Fruit fly (Drosophila melanogaster) whole organism, embryonic: Measurements from ENCODE around the gene CG3277.

Source experiments
- Blimp-1 ChIP-seq: fragments of 200-800 bp; sonication (Bioruptor generic); optimal IDR thresholded peaks from 3 replicates; lab custom pipeline; 2018; ENCODE audit warnings: missing biosample characterization, missing genetic modification characterization, mild to moderate bottlenecking, moderate library complexity, missing genetic modification reagents
- CG10321 ChIP-seq: fragments of 200-800 bp; sonication (Bioruptor generic); IDR thresholded peaks from 2 replicates; pipeline ENCODE4 v1.3.6; 2022; ENCODE audit warnings: missing biosample characterization, missing genetic modification characterization
- CG11723 ChIP-seq: fragments of 200-800 bp; sonication (Bioruptor generic); optimal IDR thresholded peaks from 2 replicates; lab custom pipeline; 2017; ENCODE audit warnings: missing biosample characterization, mild to moderate bottlenecking, missing genetic modification characterization
- CG13296 ChIP-seq: fragments of 200-800 bp; sonication (Bioruptor generic); optimal IDR thresholded peaks from 3 replicates; lab custom pipeline; 2018; ENCODE audit warnings: missing biosample characterization, mild to moderate bottlenecking, missing genetic modification characterization
- CG13775 ChIP-seq: fragments of 200-800 bp; sonication (Bioruptor generic); optimal IDR thresholded peaks from 3 replicates; lab custom pipeline; 2017; ENCODE audit warnings: missing biosample characterization, mild to moderate bottlenecking, missing genetic modification characterization
- CG15011 ChIP-seq: fragments of 200-800 bp; sonication (Bioruptor generic); optimal IDR thresholded peaks from 3 replicates; lab custom pipeline; 2018; ENCODE audit warnings: missing biosample characterization, mild to moderate bottlenecking, missing genetic modification characterization
- CG17328 ChIP-seq: fragments of 200-800 bp; sonication (Bioruptor generic); IDR thresholded peaks from 2 replicates; pipeline ENCODE4 v1.3.6; 2022; ENCODE audit warnings: missing biosample characterization, missing genetic modification characterization
- CG1832 ChIP-seq: fragments of 200-800 bp; sonication (Bioruptor generic); optimal IDR thresholded peaks from 2 replicates; lab custom pipeline; 2017; ENCODE audit warnings: missing biosample characterization, mild to moderate bottlenecking, missing genetic modification characterization, inconsistent platforms
- CG2129 ChIP-seq: fragments of 200-800 bp; sonication (Bioruptor generic); IDR thresholded peaks from 2 replicates; pipeline ENCODE4 v1.3.6; 2022; ENCODE audit warnings: missing biosample characterization, missing genetic modification characterization; ENCODE audit not compliant: partially characterized antibody
- CG31224 ChIP-seq: fragments of 200-800 bp; sonication (Bioruptor generic); IDR thresholded peaks from 2 replicates; pipeline ENCODE4 v1.3.6; 2022; ENCODE audit warnings: missing biosample characterization, missing genetic modification characterization
- CG32767 ChIP-seq: fragments of 200-800 bp; sonication (Bioruptor generic); IDR thresholded peaks from 2 replicates; pipeline ENCODE4 v1.3.6; 2022; ENCODE audit warnings: missing biosample characterization, missing genetic modification characterization
- CG7745 ChIP-seq: fragments of 200-800 bp; sonication (Bioruptor generic); optimal IDR thresholded peaks from 2 replicates; lab custom pipeline; 2018; ENCODE audit warnings: missing biosample characterization, mild to moderate bottlenecking, missing genetic modification characterization, moderate library complexity
- CG7928 ChIP-seq: fragments of 200-800 bp; sonication (Bioruptor generic); optimal IDR thresholded peaks from 2 replicates; lab custom pipeline; 2017; ENCODE audit warnings: missing biosample characterization, mild to moderate bottlenecking, missing genetic modification characterization
- CG8388 ChIP-seq: fragments of 200-800 bp; sonication (Bioruptor generic); optimal IDR thresholded peaks from 2 replicates; lab custom pipeline; 2019; ENCODE audit warnings: missing biosample characterization, mild to moderate bottlenecking, missing genetic modification characterization, moderate library complexity
- Deaf1 ChIP-seq: fragments of 200-800 bp; optimal IDR thresholded peaks from 3 replicates; lab custom pipeline; 2019; ENCODE audit warnings: missing biosample characterization, mild to moderate bottlenecking, missing genetic modification characterization, moderate library complexity
- HLH54F ChIP-seq: fragments of 200-800 bp; sonication (Bioruptor generic); optimal IDR thresholded peaks from 3 replicates; lab custom pipeline; 2016; ENCODE audit warnings: missing biosample characterization, missing genetic modification characterization
- HLHmδ ChIP-seq: fragments of 200-800 bp; sonication (Bioruptor generic); optimal IDR thresholded peaks from 2 replicates; lab custom pipeline; 2018; ENCODE audit warnings: missing biosample characterization, mild to moderate bottlenecking, missing genetic modification characterization, moderate library complexity
- Hr78 ChIP-seq, 2 experiments: fragments of 200-800 bp in 1 of 2; fragments of >200 bp in 1 of 2; sonication (Bioruptor generic) in 1 of 2; optimal IDR thresholded peaks; 2 replicates each; lab custom pipeline; 2017 to 2019; ENCODE audit warnings: missing biosample characterization in 2 of 2, missing genetic modification characterization in 2 of 2, mild to moderate bottlenecking in 1 of 2, moderate library complexity in 1 of 2
- Sry-β ChIP-seq: fragments of 200-800 bp; sonication (Bioruptor generic); optimal IDR thresholded peaks from 2 replicates; lab custom pipeline; 2018; ENCODE audit warnings: missing biosample characterization, mild to moderate bottlenecking, missing genetic modification characterization, moderate library complexity
- Xbp1 ChIP-seq: fragments of 200-800 bp; sonication (Bioruptor generic); optimal IDR thresholded peaks from 3 replicates; lab custom pipeline; 2016; ENCODE audit warnings: missing biosample characterization, mild to moderate bottlenecking, missing genetic modification characterization
- bab2 ChIP-seq: fragments of 200-800 bp; sonication (Bioruptor generic); optimal IDR thresholded peaks from 2 replicates; lab custom pipeline; 2016; ENCODE audit warnings: missing biosample characterization, missing genetic modification characterization
- bbx ChIP-seq: fragments of 200-800 bp; sonication (Bioruptor generic); IDR thresholded peaks from 2 replicates; pipeline ENCODE4 v1.3.6; 2022; ENCODE audit warnings: missing biosample characterization, missing genetic modification characterization; ENCODE audit not compliant: partially characterized antibody
- cg ChIP-seq: fragments of 200-800 bp; sonication (Bioruptor generic); optimal IDR thresholded peaks from 3 replicates; lab custom pipeline; 2019; ENCODE audit warnings: missing biosample characterization, mild to moderate bottlenecking, missing genetic modification characterization, moderate library complexity
- ci ChIP-seq: fragments of 200-800 bp; sonication (Bioruptor generic); IDR thresholded peaks from 3 replicates; pipeline ENCODE4 v1.3.6; 2022; ENCODE audit warnings: missing biosample characterization, missing genetic modification characterization
- crol ChIP-seq: fragments of 200-800 bp; sonication (Bioruptor generic); IDR thresholded peaks from 2 replicates; pipeline ENCODE4 v1.3.6; 2022; ENCODE audit warnings: missing biosample characterization, missing genetic modification characterization
- dm ChIP-seq: fragments of 200-800 bp; sonication (Bioruptor generic); optimal IDR thresholded peaks from 3 replicates; lab custom pipeline; 2016; ENCODE audit warnings: missing biosample characterization, missing genetic modification characterization
- fd3F ChIP-seq: fragments of 200-800 bp; sonication (Bioruptor generic); optimal IDR thresholded peaks from 2 replicates; lab custom pipeline; 2018; ENCODE audit warnings: missing biosample characterization, mild to moderate bottlenecking, missing genetic modification characterization, moderate library complexity
- fd64A ChIP-seq: fragments of 200-800 bp; sonication (Bioruptor generic); optimal IDR thresholded peaks from 3 replicates; lab custom pipeline; 2018; ENCODE audit warnings: missing biosample characterization, mild to moderate bottlenecking, missing genetic modification characterization
- gce ChIP-seq: fragments of 200-800 bp; sonication (Bioruptor generic); IDR thresholded peaks from 3 replicates; pipeline ENCODE4 v1.3.6; 2022; ENCODE audit warnings: missing biosample characterization, missing genetic modification characterization
- knrl ChIP-seq: fragments of 200-800 bp; sonication (Bioruptor generic); IDR thresholded peaks from 3 replicates; pipeline ENCODE4 v1.3.6; 2022; ENCODE audit warnings: missing biosample characterization, missing genetic modification characterization; ENCODE audit not compliant: partially characterized antibody
- lov ChIP-seq, 2 experiments: fragments of 200-800 bp in 1 of 2; fragments of >200 bp in 1 of 2; sonication (Bioruptor generic) in 1 of 2; IDR thresholded peaks in 1 of 2; optimal IDR thresholded peaks in 1 of 2; 2 replicates in 1 of 2; 3 replicates in 1 of 2; pipeline versions ENCODE4 v1.3.6 to Lab custom; 2017 to 2022; ENCODE audit warnings: missing biosample characterization in 1 of 2, missing genetic modification characterization in 1 of 2
- pan ChIP-seq, 4 experiments: fragments of >200 bp in 3 of 4; fragments of 200-800 bp in 1 of 4; sonication (Bioruptor generic) in 1 of 4; optimal IDR thresholded peaks in 3 of 4; IDR thresholded peaks in 1 of 4; 2 replicates each; pipeline versions ENCODE4 v1.3.6 to Lab custom; 2017 to 2022; ENCODE audit warnings: missing biosample characterization in 2 of 4, missing genetic modification characterization in 2 of 4, mixed read lengths in 1 of 4
- peb ChIP-seq: fragments of 200-800 bp; sonication (Bioruptor generic); IDR thresholded peaks from 2 replicates; pipeline ENCODE4 v1.3.6; 2022; ENCODE audit warnings: missing biosample characterization, missing genetic modification characterization
- ro ChIP-seq: fragments of 200-800 bp; sonication (Bioruptor generic); IDR thresholded peaks from 2 replicates; pipeline ENCODE4 v1.3.6; 2022; ENCODE audit warnings: missing biosample characterization, missing genetic modification characterization
- sob ChIP-seq: fragments of 200-800 bp; sonication (Bioruptor generic); IDR thresholded peaks from 2 replicates; pipeline ENCODE4 v1.3.6; 2022; ENCODE audit warnings: missing biosample characterization, missing genetic modification characterization
- sr ChIP-seq: fragments of 200-800 bp; sonication (Bioruptor generic); IDR thresholded peaks from 3 replicates; pipeline ENCODE4 v1.3.6; 2022; ENCODE audit warnings: missing biosample characterization, missing genetic modification characterization
- sug ChIP-seq: fragments of 200-800 bp; optimal IDR thresholded peaks from 2 replicates; lab custom pipeline; 2019; ENCODE audit warnings: missing biosample characterization, mild to moderate bottlenecking, missing genetic modification characterization, moderate library complexity
- tgo ChIP-seq: fragments of 200-800 bp; sonication (Bioruptor generic); IDR thresholded peaks from 3 replicates; pipeline ENCODE4 v1.3.6; 2022; ENCODE audit warnings: missing biosample characterization, missing genetic modification characterization
- tio ChIP-seq: fragments of 200-800 bp; sonication (Bioruptor generic); optimal IDR thresholded peaks from 2 replicates; lab custom pipeline; 2017; ENCODE audit warnings: missing biosample characterization, missing genetic modification characterization, inconsistent platforms
- tna ChIP-seq: fragments of 200-800 bp; sonication (Bioruptor generic); IDR thresholded peaks from 2 replicates; pipeline ENCODE4 v1.3.6; 2022; ENCODE audit warnings: missing biosample characterization, missing genetic modification characterization; ENCODE audit not compliant: partially characterized antibody
- unc-4 ChIP-seq: fragments of 200-800 bp; sonication (Bioruptor generic); IDR thresholded peaks from 2 replicates; pipeline ENCODE4 v1.3.6; 2022; ENCODE audit warnings: missing biosample characterization, missing genetic modification characterization; ENCODE audit not compliant: partially characterized antibody
- vvl ChIP-seq: fragments of 200-800 bp; sonication (Bioruptor generic); IDR thresholded peaks from 2 replicates; pipeline ENCODE4 v1.3.6; 2022; ENCODE audit warnings: missing biosample characterization, missing genetic modification characterization
- wek ChIP-seq: fragments of 200-800 bp; sonication (Bioruptor generic); optimal IDR thresholded peaks from 3 replicates; lab custom pipeline; 2018; ENCODE audit warnings: missing biosample characterization, mild to moderate bottlenecking, missing genetic modification characterization, moderate library complexity
- wor ChIP-seq: fragments of 200-800 bp; sonication (Bioruptor generic); IDR thresholded peaks from 2 replicates; pipeline ENCODE4 v1.3.6; 2022; ENCODE audit warnings: missing biosample characterization, missing genetic modification characterization
- z ChIP-seq: fragments of 200-800 bp; sonication (Bioruptor generic); IDR thresholded peaks from 3 replicates; pipeline ENCODE4 v1.3.6; 2022; ENCODE audit warnings: missing biosample characterization, missing genetic modification characterization
- zfh2 ChIP-seq: fragments of 200-800 bp; sonication (Bioruptor generic); optimal IDR thresholded peaks from 2 replicates; lab custom pipeline; 2016; ENCODE audit warnings: missing biosample characterization, missing genetic modification characterization

Gene CG3277

DNA sequence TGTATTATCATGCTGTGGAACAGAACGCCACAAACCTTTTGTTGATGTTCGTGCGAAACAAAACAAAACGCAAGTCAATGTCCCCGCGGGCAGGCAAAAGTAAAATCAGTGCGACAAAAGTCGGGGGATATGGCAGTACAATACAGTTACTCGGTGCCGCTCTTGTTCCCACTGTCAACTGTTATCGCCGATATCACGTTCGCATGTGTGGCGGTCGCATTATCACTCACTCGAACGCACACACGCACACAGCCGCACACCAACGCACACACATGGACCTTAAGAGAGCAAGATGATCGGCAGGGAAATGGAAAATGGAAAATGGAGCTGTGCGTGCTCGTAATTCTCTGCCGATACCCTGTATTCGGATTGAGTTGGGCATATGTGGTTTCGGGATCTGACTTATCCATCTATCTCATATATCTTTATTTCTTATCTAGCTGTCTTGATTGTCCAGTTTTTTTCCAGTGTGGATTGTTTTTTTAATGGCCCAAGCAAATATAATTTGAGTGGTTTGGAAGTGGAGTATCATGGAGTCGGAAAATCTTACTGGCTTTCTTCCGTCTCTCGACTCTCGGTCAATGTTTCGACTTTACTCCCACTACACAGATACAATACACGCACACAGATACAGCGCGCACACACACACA, 34.8 kb downstream of the CG3277 start (continued):
- TF ChIP-seq ro (peak; percentile 66; the same call in 1 of the 2 replicates), unc-4 (GFP tag; lab: Robert Waterston, UW) (no peak), sob (GFP tag; lab: Robert Waterston, UW) (peak; percentile 48; the same call in 1 of the 2 replicates), CG8388 (GFP tag; lab: Kevin White, UChicago) (peak; percentile 88), CG17328 (GFP tag; lab: Robert Waterston, UW) (peak; percentile 91), HLH54F (peak; percentile 9), CG7928 (no peak), Xbp1 (peak; percentile 80), Sry-β (GFP tag; lab: Kevin White, UChicago) (peak; percentile 24), fd64A (GFP tag; lab: Kevin White, UChicago) (peak; percentile 72), CG11723 (GFP tag; lab: Kevin White, UChicago) (peak; percentile 45), CG15011 (GFP tag; lab: Kevin White, UChicago) (no peak), peb (GFP tag; lab: Robert Waterston, UW) (peak; percentile 80), fd3F (GFP tag; lab: Kevin White, UChicago) (no peak), tna (GFP tag; lab: Robert Waterston, UW) (no peak)

DNA sequence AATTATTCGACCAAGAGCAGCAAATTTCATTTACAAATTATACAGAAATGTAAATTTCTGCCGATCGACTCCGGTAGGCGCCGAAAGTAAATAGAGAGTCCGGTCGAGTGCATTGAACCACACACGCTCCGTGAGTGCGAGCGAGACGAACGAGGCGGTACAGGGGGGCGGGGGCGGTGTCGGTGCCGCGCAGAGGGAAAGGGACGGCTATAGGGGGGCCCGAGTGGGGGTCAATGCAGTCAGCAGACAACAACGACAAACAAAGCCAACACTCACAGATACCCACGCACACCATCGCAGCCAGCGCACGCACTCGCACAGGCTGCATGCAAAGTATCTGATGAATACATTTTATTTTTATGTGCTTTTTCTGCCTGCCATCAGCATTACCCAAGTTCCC, 35.5 kb downstream of the CG3277 start:
- TF ChIP-seq Hr78 (GFP tag; optimal IDR thresholded peaks at IDR 0.05; lab: Kevin White, UChicago): peak in 1 of 2 experiments; percentile 96
- TF ChIP-seq z (GFP tag; lab: Robert Waterston, UW): peak; percentile 83
- peak; percentile 91 for TF ChIP-seq CG10321 (GFP tag; lab: Robert Waterston, UW)
- peak; percentile 55 for TF ChIP-seq sug (tag; lab: Kevin White, UChicago)
- TF ChIP-seq sr (GFP tag; lab: Robert Waterston, UW): peak; percentile 87
- 0 out of 3 replicates have a peak, but pooled peaks have one; percentile 7 for TF ChIP-seq knrl (GFP tag; lab: Robert Waterston, UW)
- TF ChIP-seq bab2 (GFP tag; lab: Kevin White, UChicago): no peak
- TF ChIP-seq CG7745 (tag; lab: Kevin White, UChicago): peak; percentile 6
- TF ChIP-seq cg (GFP tag; lab: Kevin White, UChicago): peak; percentile 74
- no peak for TF ChIP-seq CG2129
- peak; percentile 18 for TF ChIP-seq Blimp-1
- TF ChIP-seq HLHmδ: peak; percentile 83
- TF ChIP-seq CG13775: no peak
- no peak for TF ChIP-seq tio (GFP tag; lab: Kevin White, UChicago)
- TF ChIP-seq dm (GFP tag; lab: Kevin White, UChicago): no peak
- peak; percentile 0 for TF ChIP-seq wek
- peak; percentile 20; the same call in 1 of the 2 replicates for TF ChIP-seq CG17328 (GFP tag; lab: Robert Waterston, UW)
- no peak for TF ChIP-seq CG13296
- TF ChIP-seq CG32767 (GFP tag; lab: Robert Waterston, UW): peak; percentile 50
- TF ChIP-seq bbx (GFP tag; lab: Robert Waterston, UW): peak; percentile 28; the same call in 1 of the 2 replicates
- peak; percentile 75 for TF ChIP-seq CG1832 (GFP tag; lab: Kevin White, UChicago)
- no peak for TF ChIP-seq CG31224 (GFP tag; lab: Robert Waterston, UW)
- peak; percentile 97 for TF ChIP-seq crol (GFP tag; lab: Robert Waterston, UW)
- TF ChIP-seq tgo (GFP tag; lab: Robert Waterston, UW): 0 out of 3 replicates have a peak, but pooled peaks have one; percentile 22
- TF ChIP-seq wor (GFP tag; lab: Robert Waterston, UW): no peak
- TF ChIP-seq pan (optimal IDR thresholded peaks at IDR 0.05; lab: Kevin White, UChicago): no peak
- peak in 1 of 2 experiments; percentile 49 for TF ChIP-seq pan (GFP tag; optimal IDR thresholded peaks at IDR 0.05 in 1 of 2, IDR thresholded peaks at IDR 0.05 in 1 of 2)
- TF ChIP-seq gce (GFP tag; lab: Robert Waterston, UW): peak; percentile 43; the same call in 1 of the 3 replicates
- TF ChIP-seq Deaf1 (tag; lab: Kevin White, UChicago): peak; percentile 31
- peak; percentile 91 for TF ChIP-seq vvl (GFP tag; lab: Robert Waterston, UW)
- TF ChIP-seq ci (GFP tag; lab: Robert Waterston, UW): peak; percentile 57; the same call in 2 of the 3 replicates
- no peak for TF ChIP-seq zfh2 (GFP tag; lab: Kevin White, UChicago)
- no peak for TF ChIP-seq lov (optimal IDR thresholded peaks at IDR 0.05; lab: Kevin White, UChicago)
- TF ChIP-seq lov (GFP tag; IDR thresholded peaks at IDR 0.05; lab: Robert Waterston, UW): 0 out of 3 replicates have a peak, but pooled peaks have one; percentile 13
